Fruit fly (Drosophila melanogaster): ENCODE data around the gene CG11262.
A peak's percentile ranks its signal among the peaks of the same experiment; 100 is the strongest.

The CG11262 gene

DNA sequence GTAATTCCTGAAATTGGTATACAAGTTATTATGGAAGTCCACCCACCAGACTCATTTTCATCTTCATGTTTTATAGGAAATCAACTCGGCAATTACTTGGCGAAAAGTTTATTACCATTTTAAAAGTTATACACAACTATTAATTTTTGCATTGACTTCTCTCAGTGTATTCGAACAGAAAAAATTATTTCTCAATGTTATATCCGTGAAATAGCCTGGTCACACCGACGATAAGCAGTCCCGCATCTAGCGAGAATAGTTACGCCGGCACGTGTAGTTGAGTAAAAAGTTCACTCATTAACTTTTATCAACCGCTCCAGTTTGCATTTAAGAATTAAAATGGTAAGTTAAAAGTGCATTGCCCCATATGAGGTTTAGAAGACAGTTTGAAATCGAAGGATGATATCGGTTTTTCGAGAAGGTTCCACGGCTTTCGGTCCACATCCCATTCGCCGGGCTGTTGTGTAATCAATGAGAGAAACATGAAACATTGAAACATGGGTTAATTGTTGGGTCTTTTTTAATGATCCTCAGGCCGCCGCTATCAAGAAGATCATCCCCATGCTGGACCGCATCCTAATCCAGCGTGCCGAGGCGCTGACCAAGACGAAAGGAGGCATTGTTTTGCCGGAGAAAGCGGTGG lies 21.0 kb downstream of the CG11262 start, which contains the start of gene CG11267 (continued):
- TF ChIP-seq CG3032 (tag; optimal IDR thresholded peaks at IDR 0.05): peak; percentile 86
- peak; percentile 87 for TF ChIP-seq Met (GFP tag; optimal IDR thresholded peaks at IDR 0.05)
- peak; percentile 86 for TF ChIP-seq esn (GFP tag; optimal IDR thresholded peaks at IDR 0.05)
- peak; percentile 78 for TF ChIP-seq dsx (GFP tag; optimal IDR thresholded peaks at IDR 0.05; ENCODE audit: poor library complexity, severe bottlenecking)
- TF ChIP-seq Gug (GFP tag; IDR thresholded peaks at IDR 0.05): peak; percentile 71
- TF ChIP-seq salr (GFP tag; optimal IDR thresholded peaks at IDR 0.05): peak; percentile 72
- no peak for TF ChIP-seq Hr38 (GFP tag; optimal IDR thresholded peaks at IDR 0.05)
- TF ChIP-seq Eip93F (GFP tag; optimal IDR thresholded peaks at IDR 0.05): peak; percentile 77
- TF ChIP-seq CG11902 (GFP tag; optimal IDR thresholded peaks at IDR 0.05): peak; percentile 75
- TF ChIP-seq Hr39 (GFP tag; optimal IDR thresholded peaks at IDR 0.05): peak; percentile 83
- peak; percentile 65 for TF ChIP-seq Blimp-1 (GFP tag; optimal IDR thresholded peaks at IDR 0.05)
- peak; percentile 71 for TF ChIP-seq CG8319 (GFP tag; optimal IDR thresholded peaks at IDR 0.05)
- TF ChIP-seq Ets21C (GFP tag; optimal IDR thresholded peaks at IDR 0.05): peak; percentile 75
- TF ChIP-seq lz (GFP tag; optimal IDR thresholded peaks at IDR 0.05): peak; percentile 82
- TF ChIP-seq fd85E (GFP tag; optimal IDR thresholded peaks at IDR 0.05): peak; percentile 28
- TF ChIP-seq Sox15 (GFP tag; optimal IDR thresholded peaks at IDR 0.05): peak; percentile 66
- TF ChIP-seq fd59A (GFP tag; optimal IDR thresholded peaks at IDR 0.05): peak; percentile 50
- peak; percentile 86 for TF ChIP-seq CG10669 (GFP tag; optimal IDR thresholded peaks at IDR 0.05)
- peak; percentile 90 for TF ChIP-seq svp (GFP tag)
- TF ChIP-seq CG9139 (GFP tag; optimal IDR thresholded peaks at IDR 0.05): peak; percentile 70
- TF ChIP-seq CG6854 (GFP tag; optimal IDR thresholded peaks at IDR 0.05): peak; percentile 38
- TF ChIP-seq CG11762 (GFP tag; optimal IDR thresholded peaks at IDR 0.05; ENCODE audit: insufficient read depth): peak; percentile 82
- TF ChIP-seq CG11294 (GFP tag; IDR thresholded peaks at IDR 0.05): peak; percentile 86
- TF ChIP-seq CG6163 (GFP tag; IDR thresholded peaks at IDR 0.05): peak; percentile 93
- peak; percentile 46 to 72 for TF ChIP-seq ss (GFP tag; optimal IDR thresholded peaks at IDR 0.05)
- no peak for TF ChIP-seq CG6276 (GFP tag; optimal IDR thresholded peaks at IDR 0.05)
- TF ChIP-seq acj6 (GFP tag; optimal IDR thresholded peaks at IDR 0.05): peak; percentile 80
- TF ChIP-seq vri (GFP tag; optimal IDR thresholded peaks at IDR 0.05): peak; percentile 57
- peak; percentile 83 for TF ChIP-seq Smox (GFP tag; optimal IDR thresholded peaks at IDR 0.05)
- peak; percentile 86 for TF ChIP-seq CG8119 (GFP tag; IDR thresholded peaks at IDR 0.05)
- TF ChIP-seq CG6792 (GFP tag; optimal IDR thresholded peaks at IDR 0.05): peak; percentile 72
- peak; percentile 77 for TF ChIP-seq CG34406 (GFP tag; optimal IDR thresholded peaks at IDR 0.05)

DNA sequence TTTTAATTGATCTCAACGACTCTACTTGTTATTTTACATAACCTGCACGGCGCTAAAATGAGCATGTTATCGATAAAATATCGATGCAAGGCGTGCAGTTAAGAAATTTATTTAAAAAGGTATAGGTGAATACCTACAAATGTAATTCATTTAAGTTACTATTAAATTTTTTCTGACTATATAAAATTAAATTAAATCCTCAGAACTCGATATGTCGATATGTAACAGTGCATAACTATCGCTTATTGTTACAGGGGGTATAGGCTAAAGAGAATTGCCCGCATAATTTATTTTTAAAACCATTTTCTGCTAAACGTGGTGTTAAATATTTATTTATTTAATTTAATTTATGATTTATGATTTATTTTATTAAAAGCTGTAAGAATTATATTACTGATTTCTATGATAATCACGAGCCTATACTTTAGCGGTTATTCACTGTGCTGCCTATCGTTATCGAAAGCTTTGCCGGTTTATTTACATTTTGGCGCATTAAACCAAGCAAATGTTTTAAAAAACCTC lies 22.9 kb downstream of the CG11262 start, which contains the start of the genes mRpL20 and Icmt:
Gene mRpL20 (minus strand): TSS at position 65 of the 522 bp plus-strand sequence.
Gene Icmt (plus strand): TSS at position 464 of the 522 bp plus-strand sequence.
- peak; percentile 87 for TF ChIP-seq pdm3 (GFP tag; optimal IDR thresholded peaks at IDR 0.05)
- TF ChIP-seq Sox14 (GFP tag; optimal IDR thresholded peaks at IDR 0.05): peak; percentile 86
- peak; percentile 91 for TF ChIP-seq Sox15 (GFP tag; optimal IDR thresholded peaks at IDR 0.05)
- TF ChIP-seq Ets21C (GFP tag; optimal IDR thresholded peaks at IDR 0.05): peak; percentile 75
- peak; percentile 87 for TF ChIP-seq Sox102F (GFP tag; optimal IDR thresholded peaks at IDR 0.05)
- TF ChIP-seq dsx (GFP tag; optimal IDR thresholded peaks at IDR 0.05; ENCODE audit: poor library complexity, severe bottlenecking): peak; percentile 95
- peak; percentile 98 for TF ChIP-seq eg (GFP tag; IDR thresholded peaks at IDR 0.05)
- TF ChIP-seq net (GFP tag; optimal IDR thresholded peaks at IDR 0.05): peak; percentile 91
- peak; percentile 95 for TF ChIP-seq achi (GFP tag; optimal IDR thresholded peaks at IDR 0.05)
- TF ChIP-seq CG32006 (GFP tag; optimal IDR thresholded peaks at IDR 0.05): peak; percentile 95
- peak; percentile 96 for TF ChIP-seq CG3032 (tag; optimal IDR thresholded peaks at IDR 0.05)
- peak; percentile 72 for TF ChIP-seq dac (GFP tag; optimal IDR thresholded peaks at IDR 0.05)
- TF ChIP-seq CG6276 (GFP tag; optimal IDR thresholded peaks at IDR 0.05): peak; percentile 81
- peak; percentile 98 for TF ChIP-seq CG15336 (GFP tag; IDR thresholded peaks at IDR 0.05)
- peak; percentile 77 for TF ChIP-seq vri (GFP tag; optimal IDR thresholded peaks at IDR 0.05)
- TF ChIP-seq lz (GFP tag; optimal IDR thresholded peaks at IDR 0.05): peak; percentile 91
- peak; percentile 93 for TF ChIP-seq CG11294 (GFP tag; IDR thresholded peaks at IDR 0.05)
- TF ChIP-seq Hr38 (GFP tag; optimal IDR thresholded peaks at IDR 0.05): no peak
- TF ChIP-seq CG8632 (GFP tag; optimal IDR thresholded peaks at IDR 0.05): peak; percentile 95
- TF ChIP-seq CG11902 (GFP tag; optimal IDR thresholded peaks at IDR 0.05): peak; percentile 86
- TF ChIP-seq CG8119 (GFP tag; IDR thresholded peaks at IDR 0.05): peak; percentile 98
- peak; percentile 94 for TF ChIP-seq CG6792 (GFP tag; optimal IDR thresholded peaks at IDR 0.05)
- TF ChIP-seq topi (GFP tag; optimal IDR thresholded peaks at IDR 0.05): peak; percentile 82
- peak; percentile 96 for TF ChIP-seq CG34406 (GFP tag; optimal IDR thresholded peaks at IDR 0.05)
- peak; percentile 57 for TF ChIP-seq CG6854 (GFP tag; optimal IDR thresholded peaks at IDR 0.05)
- peak; percentile 83 to 89 for TF ChIP-seq salr (GFP tag; optimal IDR thresholded peaks at IDR 0.05)
- peak; percentile 97 for TF ChIP-seq CG10631 (GFP tag; optimal IDR thresholded peaks at IDR 0.05)
- TF ChIP-seq OdsH (GFP tag; optimal IDR thresholded peaks at IDR 0.05): peak; percentile 96
- peak; percentile 95 for TF ChIP-seq esn (GFP tag; optimal IDR thresholded peaks at IDR 0.05)
- TF ChIP-seq Met (GFP tag; optimal IDR thresholded peaks at IDR 0.05): peak; percentile 83
- peak; percentile 76 for TF ChIP-seq cyc (GFP tag; optimal IDR thresholded peaks at IDR 0.05)
